Fruit fly (Drosophila melanogaster): Measurements from ENCODE around the gene CG14082.
A peak's percentile ranks its signal among the peaks of the same experiment; 100 is the strongest.

The CG14082 gene

dm6 chr3L:19163791-19164190, 25.0 kb upstream of the CG14082 start:
- TF ChIP-seq Hnf4 (GFP tag; optimal IDR thresholded peaks at IDR 0.05) (peak; percentile 14), psq (GFP tag; optimal IDR thresholded peaks at IDR 0.05) (peak; percentile 68), ey (GFP tag; optimal IDR thresholded peaks at IDR 0.05) (no peak), Vsx2 (GFP tag; optimal IDR thresholded peaks at IDR 0.05; ENCODE audit: partially characterized antibody) (no peak), brk (GFP tag; optimal IDR thresholded peaks at IDR 0.05) (no peak)

DNA sequence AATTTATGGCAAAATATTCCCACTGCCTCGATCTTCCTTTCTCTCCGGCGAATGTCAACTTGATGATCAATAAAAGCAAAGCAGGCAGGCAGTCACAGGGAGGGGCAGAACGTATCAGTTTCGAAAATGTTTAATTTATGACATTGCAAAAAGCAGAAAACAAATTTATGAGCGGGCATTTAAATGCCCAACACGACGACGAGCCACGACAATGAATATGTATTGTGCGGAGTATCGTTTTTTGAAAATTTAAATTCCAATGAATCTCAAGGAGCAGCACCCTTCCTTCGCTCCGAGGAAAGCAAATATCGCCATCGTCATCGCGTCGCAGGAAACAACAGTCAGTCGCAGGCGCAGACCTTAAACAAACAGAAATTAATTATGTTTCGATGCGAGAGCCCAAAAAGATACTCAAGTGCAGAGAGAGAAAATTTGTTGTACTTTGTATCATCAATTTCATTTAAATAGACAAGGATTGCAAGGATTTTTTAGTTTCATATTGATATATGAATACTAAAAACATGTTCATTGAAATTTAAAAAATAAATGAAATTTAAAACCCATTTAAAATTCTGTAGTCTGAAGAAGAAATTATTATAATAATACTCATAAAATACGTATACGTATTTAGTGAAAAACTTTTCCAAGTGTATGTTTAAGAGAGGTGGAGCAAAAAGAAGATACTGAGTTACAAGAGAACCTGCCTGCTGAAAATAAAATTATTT, 24.0 kb upstream of the CG14082 start:
- TF ChIP-seq jim (GFP tag; optimal IDR thresholded peaks at IDR 0.05): no peak
- TF ChIP-seq br (GFP tag; optimal IDR thresholded peaks at IDR 0.05): peak; percentile 16
- no peak for TF ChIP-seq Hr78 (GFP tag; optimal IDR thresholded peaks at IDR 0.05)
- peak; percentile 28 for TF ChIP-seq dmrt93B (GFP tag; optimal IDR thresholded peaks at IDR 0.05)
- peak; percentile 64 for TF ChIP-seq rgr (GFP tag; optimal IDR thresholded peaks at IDR 0.05)
- TF ChIP-seq dsf (GFP tag; optimal IDR thresholded peaks at IDR 0.05; ENCODE audit: borderline replicate concordance): no peak
- TF ChIP-seq Rel (GFP tag; optimal IDR thresholded peaks at IDR 0.05): no peak
- peak; percentile 1 for TF ChIP-seq Rel (tag; optimal IDR thresholded peaks at IDR 0.05)
- TF ChIP-seq sv (GFP tag; optimal IDR thresholded peaks at IDR 0.05): peak; percentile 5
- no peak for TF ChIP-seq tai (GFP tag; optimal IDR thresholded peaks at IDR 0.05)
- no peak for TF ChIP-seq Dfd (GFP tag; optimal IDR thresholded peaks at IDR 0.05)
- peak; percentile 75 for TF ChIP-seq OdsH (GFP tag; optimal IDR thresholded peaks at IDR 0.05)
- TF ChIP-seq dl (GFP tag; optimal IDR thresholded peaks at IDR 0.05; ENCODE audit: insufficient read depth in 1 of 2, partially characterized antibody in 2 of 2): no peak
- peak; percentile 74 for TF ChIP-seq fru (GFP tag; optimal IDR thresholded peaks at IDR 0.05)
- peak; percentile 85 for TF ChIP-seq HLH106 (tag; optimal IDR thresholded peaks at IDR 0.05)
- no peak for TF ChIP-seq ey (GFP tag; optimal IDR thresholded peaks at IDR 0.05)
- no peak for TF ChIP-seq Hr83 (GFP tag; optimal IDR thresholded peaks at IDR 0.05; ENCODE audit: poor library complexity, severe bottlenecking)
- peak; percentile 53 for TF ChIP-seq woc (GFP tag; optimal IDR thresholded peaks at IDR 0.05)
- no peak for TF ChIP-seq CG32264 (GFP tag; optimal IDR thresholded peaks at IDR 0.05)
- TF ChIP-seq pan (optimal IDR thresholded peaks at IDR 0.05): no peak
- TF ChIP-seq usp (GFP tag; optimal IDR thresholded peaks at IDR 0.05): no peak
- no peak for TF ChIP-seq Abd-B (GFP tag; optimal IDR thresholded peaks at IDR 0.05)
- TF ChIP-seq N (GFP tag; optimal IDR thresholded peaks at IDR 0.05): no peak
- no peak for TF ChIP-seq lola (GFP tag; optimal IDR thresholded peaks at IDR 0.05)
- no peak for TF ChIP-seq Vsx2 (GFP tag; optimal IDR thresholded peaks at IDR 0.05; ENCODE audit: partially characterized antibody)
- TF ChIP-seq CG9705 (GFP tag; optimal IDR thresholded peaks at IDR 0.05): no peak
- peak; percentile 43 for TF ChIP-seq h (GFP tag; optimal IDR thresholded peaks at IDR 0.05)
- no peak for TF ChIP-seq GATAd (GFP tag; optimal IDR thresholded peaks at IDR 0.05)
- peak in 1 of 2 experiments; percentile 78 for TF ChIP-seq foxo (GFP tag; optimal IDR thresholded peaks at IDR 0.05)
- peak; percentile 78 for TF ChIP-seq psq (GFP tag; optimal IDR thresholded peaks at IDR 0.05)
- no peak for TF ChIP-seq Myc (optimal IDR thresholded peaks at IDR 0.05)
- TF ChIP-seq Dif (GFP tag; optimal IDR thresholded peaks at IDR 0.05; ENCODE audit: partially characterized antibody): no peak
- peak; percentile 34 for TF ChIP-seq brk (GFP tag; optimal IDR thresholded peaks at IDR 0.05)
- TF ChIP-seq Sp1 (GFP tag; optimal IDR thresholded peaks at IDR 0.05): peak; percentile 87
- TF ChIP-seq sage (GFP tag; optimal IDR thresholded peaks at IDR 0.05): no peak
- no peak for TF ChIP-seq CrebA (GFP tag; optimal IDR thresholded peaks at IDR 0.05; ENCODE audit: borderline replicate concordance)
- TF ChIP-seq Jra (GFP tag; optimal IDR thresholded peaks at IDR 0.05): no peak
- no peak for TF ChIP-seq Mio (GFP tag; optimal IDR thresholded peaks at IDR 0.05)
- peak; percentile 15 for TF ChIP-seq Hnf4 (GFP tag; optimal IDR thresholded peaks at IDR 0.05)

DNA sequence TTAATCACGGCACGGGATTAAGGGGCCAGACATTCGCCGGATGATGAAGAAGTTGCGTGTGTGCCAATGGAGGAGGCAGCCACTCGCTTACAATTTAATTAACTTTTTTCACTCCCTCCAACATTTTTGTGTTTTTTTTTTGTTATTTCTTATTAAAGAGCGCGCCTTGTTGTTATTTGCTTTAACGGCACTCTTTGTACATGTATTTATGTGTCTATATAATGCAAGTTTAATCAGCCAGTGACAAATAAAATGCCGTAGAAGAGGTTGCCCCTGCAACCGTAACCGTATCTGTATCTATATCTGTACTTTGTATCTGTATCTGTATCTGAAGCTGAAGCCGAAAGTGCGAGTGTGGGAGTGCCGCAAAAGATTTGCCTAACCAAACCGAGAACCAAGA, 22.5 kb upstream of the CG14082 start:
- no peak for TF ChIP-seq Abd-B (GFP tag; optimal IDR thresholded peaks at IDR 0.05)
- peak; percentile 17 for TF ChIP-seq h (GFP tag; optimal IDR thresholded peaks at IDR 0.05)
- no peak for TF ChIP-seq CG32264 (GFP tag; optimal IDR thresholded peaks at IDR 0.05)

All from whole organism, wandering third instar larva.